Worm (Caenorhabditis elegans): Measurements from ENCODE around the gene fkh-5.
A peak's percentile ranks its signal among the peaks of the same experiment; 100 is the strongest.

fkh-5 gene

DNA sequence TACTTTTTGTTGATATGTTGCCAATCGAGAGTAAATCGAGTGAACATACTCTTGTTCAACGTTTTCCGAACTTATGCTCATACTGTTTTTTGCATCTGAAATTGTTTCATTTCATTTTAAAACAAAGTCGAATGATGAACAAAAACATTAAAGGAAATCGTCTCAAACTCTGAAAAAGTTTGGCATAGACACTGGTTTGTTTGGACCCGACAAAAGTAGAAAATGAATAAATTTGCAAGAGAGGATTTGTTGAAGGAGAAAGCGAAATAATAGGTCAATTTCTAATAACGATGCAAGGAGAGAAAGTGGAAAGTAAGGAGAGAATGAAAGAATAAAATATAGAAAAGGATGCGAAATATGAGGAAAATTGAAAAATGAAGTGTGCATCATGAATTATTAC lies 30.2 kb downstream of the fkh-5 start, which contains the start of gene C35D10.12:
TSS of gene C35D10.12 (minus strand) at position 101 of the 400 bp plus-strand sequence.
- TF ChIP-seq flh-1 (GFP tag; optimal IDR thresholded peaks at IDR 0.05) (no peak), ham-2 (GFP tag; optimal IDR thresholded peaks at IDR 0.05) (no peak), hlh-1 (tag; optimal IDR thresholded peaks at IDR 0.05) (no peak), ceh-39 (tag; optimal IDR thresholded peaks at IDR 0.05) (no peak), nhr-2 (tag; optimal IDR thresholded peaks at IDR 0.05) (no peak), mep-1 (tag; optimal IDR thresholded peaks at IDR 0.05) (no peak), ceh-83 (GFP tag; optimal IDR thresholded peaks at IDR 0.05) (no peak), elt-1 (tag; optimal IDR thresholded peaks at IDR 0.05; ENCODE audit: borderline replicate concordance, insufficient read depth) (no peak), sem-2 (GFP tag; optimal IDR thresholded peaks at IDR 0.05) (no peak), nhr-76 (tag; optimal IDR thresholded peaks at IDR 0.05) (no peak), cnd-1 (tag; optimal IDR thresholded peaks at IDR 0.05) (no peak), tbx-8 (GFP tag; optimal IDR thresholded peaks at IDR 0.05) (no peak), snpc-4 (tag; optimal IDR thresholded peaks at IDR 0.05) (no peak), ztf-11 (tag; optimal IDR thresholded peaks at IDR 0.05) (no peak)

DNA sequence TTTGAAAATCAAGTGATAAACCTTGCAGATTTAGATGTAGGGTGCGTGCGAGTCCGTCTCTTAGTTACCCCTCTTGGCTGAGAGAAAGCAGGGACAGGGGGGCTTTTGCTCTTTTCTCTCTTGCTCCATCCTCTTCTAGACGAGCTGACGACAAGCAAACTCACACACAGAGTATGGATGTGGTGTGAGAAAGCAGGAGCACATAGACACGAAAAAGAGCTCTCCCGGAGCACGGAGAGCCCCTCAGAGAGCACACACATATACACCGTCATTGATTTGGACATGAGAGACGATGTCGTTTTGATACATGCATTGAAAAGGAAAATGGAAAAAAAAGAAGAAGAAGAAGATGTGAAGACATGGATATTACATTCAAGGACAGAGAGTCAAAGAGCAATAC lies 31.2 kb downstream of the fkh-5 start:
- no peak for TF ChIP-seq snpc-4 (tag; optimal IDR thresholded peaks at IDR 0.05)
- no peak for TF ChIP-seq M03D4.4 (tag; optimal IDR thresholded peaks at IDR 0.05)
- peak; percentile 21 for TF ChIP-seq ces-1 (GFP tag; optimal IDR thresholded peaks at IDR 0.05)
- TF ChIP-seq nhr-28 (tag; optimal IDR thresholded peaks at IDR 0.05): no peak
- no peak for TF ChIP-seq hlh-1 (tag; optimal IDR thresholded peaks at IDR 0.05)

DNA sequence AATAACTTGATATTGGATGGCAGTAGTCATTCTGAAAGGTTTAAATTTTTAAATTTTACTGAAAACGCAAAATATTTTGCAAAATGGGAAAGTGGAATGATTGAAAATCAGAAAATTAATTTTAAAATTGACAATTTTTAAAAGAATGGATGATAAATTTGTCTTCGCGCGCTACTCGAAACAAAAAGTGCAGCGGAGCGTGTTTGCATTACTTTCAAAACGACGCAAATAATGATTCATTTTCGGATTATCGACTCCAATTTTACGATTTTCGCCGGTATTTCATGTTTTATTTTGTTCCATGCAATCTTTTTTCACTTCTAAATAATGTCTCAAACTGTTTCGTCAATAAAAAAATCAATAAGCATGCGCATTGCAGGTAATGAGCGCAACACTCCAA lies 33.8 kb downstream of the fkh-5 start, which contains the start of the genes tost-1 and arx-6:
TSS of gene tost-1 (minus strand) at position 31 of the 400 bp plus-strand sequence.
TSS of gene arx-6 (plus strand) at position 378 of the 400 bp plus-strand sequence.
- TF ChIP-seq sem-2 (GFP tag; optimal IDR thresholded peaks at IDR 0.05) (no peak), ceh-43 (GFP tag; optimal IDR thresholded peaks at IDR 0.05) (no peak), hlh-1 (tag; optimal IDR thresholded peaks at IDR 0.05) (no peak), pha-4 (tag; optimal IDR thresholded peaks at IDR 0.05) (peak; percentile 19), mep-1 (tag; optimal IDR thresholded peaks at IDR 0.05) (peak; percentile 50), unc-62 (GFP tag; optimal IDR thresholded peaks at IDR 0.05) (no peak), cnd-1 (tag; optimal IDR thresholded peaks at IDR 0.05) (no peak), snpc-4 (tag; optimal IDR thresholded peaks at IDR 0.05) (no peak), lsy-2 (tag; optimal IDR thresholded peaks at IDR 0.05) (peak; percentile 37)

DNA sequence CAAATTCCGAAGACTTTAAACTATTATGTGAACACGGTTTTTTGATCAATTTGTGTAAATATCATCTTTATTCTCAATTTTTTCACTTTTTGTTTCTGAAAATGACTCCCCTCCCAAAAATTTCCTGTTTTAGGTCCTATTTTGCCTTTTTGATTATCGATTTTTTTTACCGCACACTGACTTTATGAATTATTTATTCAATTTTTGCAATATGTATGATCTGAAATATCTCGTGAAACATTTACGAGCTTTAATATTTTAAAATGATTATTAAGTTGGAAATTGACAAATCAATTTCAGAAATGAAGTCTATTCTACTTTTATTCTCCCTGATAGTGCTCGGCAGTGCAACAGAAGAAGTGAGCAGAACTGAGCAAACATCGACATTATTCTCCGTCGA lies 35.0 kb downstream of the fkh-5 start, which contains the start of gene C35D10.1:
TSS of gene C35D10.1 (plus strand) at position 301 of the 400 bp plus-strand sequence.
- TF ChIP-seq flh-1 (GFP tag; optimal IDR thresholded peaks at IDR 0.05) (no peak), pha-4 (tag; optimal IDR thresholded peaks at IDR 0.05) (no peak), lsy-2 (tag; optimal IDR thresholded peaks at IDR 0.05) (no peak), mab-5 (tag; optimal IDR thresholded peaks at IDR 0.05) (no peak), nhr-2 (tag; optimal IDR thresholded peaks at IDR 0.05) (no peak), mls-2 (tag; optimal IDR thresholded peaks at IDR 0.05) (no peak), blmp-1 (tag; optimal IDR thresholded peaks at IDR 0.05) (no peak), lin-13 (tag; optimal IDR thresholded peaks at IDR 0.05) (no peak), hlh-1 (tag; optimal IDR thresholded peaks at IDR 0.05) (no peak), ceh-43 (GFP tag; optimal IDR thresholded peaks at IDR 0.05) (no peak), nhr-237 (tag; optimal IDR thresholded peaks at IDR 0.05) (no peak), ces-1 (GFP tag; optimal IDR thresholded peaks at IDR 0.05) (no peak), sem-2 (GFP tag; optimal IDR thresholded peaks at IDR 0.05) (no peak), elt-3 (tag; optimal IDR thresholded peaks at IDR 0.05) (no peak), ztf-11 (tag; optimal IDR thresholded peaks at IDR 0.05) (no peak), mep-1 (tag; optimal IDR thresholded peaks at IDR 0.05) (no peak), snpc-4 (tag; optimal IDR thresholded peaks at IDR 0.05) (no peak)

DNA sequence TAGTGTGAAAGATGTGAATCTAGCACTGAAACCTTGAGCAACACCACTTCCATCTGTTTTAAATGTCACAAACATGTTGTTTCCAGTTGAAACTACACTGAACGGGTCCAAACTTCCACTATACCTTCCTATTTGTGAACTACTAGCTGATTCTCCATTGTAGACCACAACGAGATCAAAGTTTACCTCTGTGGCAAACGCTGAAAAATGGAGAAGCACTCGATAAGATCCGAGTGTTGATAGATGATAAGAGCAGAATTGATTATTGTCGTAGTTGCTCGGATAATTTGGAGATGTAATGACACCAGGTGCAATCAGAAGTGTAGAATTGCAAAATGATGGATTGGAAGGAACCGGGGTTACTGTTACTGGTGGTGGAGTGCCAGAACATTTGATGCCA lies 37.5 kb downstream of the fkh-5 start:
- TF ChIP-seq snpc-4 (tag; optimal IDR thresholded peaks at IDR 0.05) (no peak), ceh-43 (GFP tag; optimal IDR thresholded peaks at IDR 0.05) (no peak), elt-3 (tag; optimal IDR thresholded peaks at IDR 0.05) (no peak), tbx-8 (GFP tag; optimal IDR thresholded peaks at IDR 0.05) (no peak)

DNA sequence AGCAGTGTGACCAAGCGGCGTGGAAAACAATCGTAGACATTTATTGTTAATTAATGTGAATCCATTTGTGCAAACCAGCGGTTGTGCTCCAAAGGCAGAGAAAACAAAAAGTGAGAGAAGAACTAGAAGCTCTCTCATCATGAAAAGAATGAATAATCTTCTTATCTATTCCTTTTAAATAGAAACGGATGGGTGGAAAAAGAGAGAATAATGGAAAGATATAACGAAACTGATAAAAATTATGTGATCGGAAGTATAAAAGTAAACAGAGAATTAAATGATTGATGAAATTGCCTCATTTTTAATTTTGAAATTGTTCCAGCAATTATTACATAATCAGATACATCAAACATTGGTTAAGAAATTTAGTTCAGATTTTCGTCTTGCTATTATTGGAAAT lies 39.0 kb downstream of the fkh-5 start, which contains the start of gene clec-5:
TSS of gene clec-5 (minus strand) at position 178 of the 400 bp plus-strand sequence.
- no peak for TF ChIP-seq tbx-8 (GFP tag; optimal IDR thresholded peaks at IDR 0.05)
- TF ChIP-seq nhr-12 (tag; optimal IDR thresholded peaks at IDR 0.05): no peak
- no peak for TF ChIP-seq unc-120 (tag; optimal IDR thresholded peaks at IDR 0.05; ENCODE audit: poor library complexity, severe bottlenecking)
- TF ChIP-seq nhr-28 (tag; optimal IDR thresholded peaks at IDR 0.05): no peak
- TF ChIP-seq ceh-39 (tag; optimal IDR thresholded peaks at IDR 0.05): no peak
- TF ChIP-seq ztf-11 (tag; optimal IDR thresholded peaks at IDR 0.05): no peak
- TF ChIP-seq drap-1 (GFP tag; optimal IDR thresholded peaks at IDR 0.05): no peak
- TF ChIP-seq elt-3 (tag; optimal IDR thresholded peaks at IDR 0.05): no peak
- TF ChIP-seq elt-1 (tag; optimal IDR thresholded peaks at IDR 0.05; ENCODE audit: borderline replicate concordance, insufficient read depth): no peak
- no peak for TF ChIP-seq sptf-1 (tag; optimal IDR thresholded peaks at IDR 0.05)
- no peak for TF ChIP-seq bed-3 (GFP tag; optimal IDR thresholded peaks at IDR 0.05)
- no peak for TF ChIP-seq ceh-83 (GFP tag; optimal IDR thresholded peaks at IDR 0.05)

All from whole organism, mixed stage, embryonic.